Worm (Caenorhabditis elegans): Measurements from ENCODE around the gene phdh-1.

Gene phdh-1

ce11 chrII:13637941-13638489 lies at the start of gene phdh-1:
Gene phdh-1 (minus strand): TSS chrII:13638480.
- TF ChIP-seq blmp-1 (tag; optimal IDR thresholded peaks at IDR 0.05) (no peak), mls-2 (tag; optimal IDR thresholded peaks at IDR 0.05) (no peak), drap-1 (GFP tag; optimal IDR thresholded peaks at IDR 0.05) (no peak)

DNA sequence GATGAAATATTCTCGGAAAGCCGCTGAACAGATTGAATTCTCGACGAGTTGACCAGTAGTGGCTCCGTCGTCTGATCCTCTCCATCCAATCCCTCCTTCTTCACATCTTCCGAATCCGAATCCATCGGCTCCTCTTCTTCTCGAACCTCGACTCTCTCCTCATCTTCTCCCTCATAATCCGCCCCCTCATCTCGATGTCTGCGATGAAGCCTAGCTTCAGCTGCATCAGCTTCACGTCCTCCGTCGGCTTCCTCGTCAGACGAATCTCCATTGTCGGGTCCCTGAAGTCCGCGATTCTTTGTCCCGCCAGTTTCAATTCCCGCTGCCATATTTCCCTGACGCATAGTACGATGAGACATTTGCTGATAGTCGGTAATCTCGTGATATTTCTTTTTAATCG lies 47.3 kb upstream of the phdh-1 start:
- TF ChIP-seq flh-1 (GFP tag; optimal IDR thresholded peaks at IDR 0.05) (no peak), ztf-11 (tag; optimal IDR thresholded peaks at IDR 0.05) (no peak), lin-32 (GFP tag; optimal IDR thresholded peaks at IDR 0.05) (no peak), ham-2 (GFP tag; optimal IDR thresholded peaks at IDR 0.05) (no peak), nhr-2 (tag; optimal IDR thresholded peaks at IDR 0.05) (no peak), ces-1 (GFP tag; optimal IDR thresholded peaks at IDR 0.05) (no peak), unc-39 (tag; optimal IDR thresholded peaks at IDR 0.05) (no peak), elt-1 (tag; optimal IDR thresholded peaks at IDR 0.05; ENCODE audit: borderline replicate concordance, insufficient read depth) (no peak), mab-5 (tag; optimal IDR thresholded peaks at IDR 0.05) (no peak), hlh-1 (tag; optimal IDR thresholded peaks at IDR 0.05) (no peak), blmp-1 (tag; optimal IDR thresholded peaks at IDR 0.05) (no peak), cnd-1 (tag; optimal IDR thresholded peaks at IDR 0.05) (no peak)

- TF ChIP-seq tbx-8 (GFP tag; optimal IDR thresholded peaks at IDR 0.05) = no peak
- TF ChIP-seq cnd-1 (tag; optimal IDR thresholded peaks at IDR 0.05) = no peak
- no peak for TF ChIP-seq snpc-4 (tag; optimal IDR thresholded peaks at IDR 0.05)
- TF ChIP-seq nhr-28 (tag; optimal IDR thresholded peaks at IDR 0.05) = no peak
- TF ChIP-seq elt-1 (tag; optimal IDR thresholded peaks at IDR 0.05; ENCODE audit: borderline replicate concordance, insufficient read depth) = no peak
- no peak for TF ChIP-seq M03D4.4 (tag; optimal IDR thresholded peaks at IDR 0.05)
- TF ChIP-seq drap-1 (GFP tag; optimal IDR thresholded peaks at IDR 0.05) = no peak
- no peak for TF ChIP-seq unc-62 (GFP tag; optimal IDR thresholded peaks at IDR 0.05)
- TF ChIP-seq bed-3 (GFP tag; optimal IDR thresholded peaks at IDR 0.05) = no peak
- TF ChIP-seq sem-2 (GFP tag; optimal IDR thresholded peaks at IDR 0.05) = no peak
- TF ChIP-seq nhr-2 (tag; optimal IDR thresholded peaks at IDR 0.05) = no peak
- no peak for TF ChIP-seq nhr-12 (tag; optimal IDR thresholded peaks at IDR 0.05)
Measured at ce11 chrII:13681063-13681462, 42.8 kb upstream of the phdh-1 start.

DNA sequence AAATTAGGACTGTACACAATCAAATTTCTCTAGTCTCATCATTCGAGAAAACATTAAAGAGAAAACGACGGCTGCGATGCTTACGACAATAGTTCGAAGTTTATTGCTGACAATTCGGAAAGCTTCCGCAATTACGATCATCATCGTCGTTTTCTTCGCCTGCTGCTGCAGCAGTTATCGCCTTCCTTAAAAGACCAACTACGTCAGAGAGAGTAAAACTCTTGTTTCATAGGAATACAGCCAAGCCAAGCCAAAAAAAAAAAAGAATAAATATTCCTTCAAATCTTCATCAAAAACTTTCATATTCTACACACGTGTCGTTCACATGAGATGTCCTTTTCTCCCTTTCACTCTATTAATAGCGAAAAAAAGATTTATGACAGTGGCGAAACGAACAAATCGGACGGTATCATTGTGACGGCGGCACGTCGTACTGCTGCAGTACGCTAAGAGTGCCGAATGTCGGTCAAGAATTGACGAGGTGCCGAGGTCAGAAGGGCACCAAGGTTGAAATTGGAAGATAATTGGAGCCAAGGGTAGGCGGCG lies 41.6 kb upstream of the phdh-1 start:
- TF ChIP-seq blmp-1 (tag; optimal IDR thresholded peaks at IDR 0.05) (peak; percentile 38), sem-2 (GFP tag; optimal IDR thresholded peaks at IDR 0.05) (no peak), nhr-12 (tag; optimal IDR thresholded peaks at IDR 0.05) (no peak), ztf-11 (tag; optimal IDR thresholded peaks at IDR 0.05) (no peak), elt-1 (tag; optimal IDR thresholded peaks at IDR 0.05; ENCODE audit: borderline replicate concordance, insufficient read depth) (no peak), tbx-8 (GFP tag; optimal IDR thresholded peaks at IDR 0.05) (no peak)

DNA sequence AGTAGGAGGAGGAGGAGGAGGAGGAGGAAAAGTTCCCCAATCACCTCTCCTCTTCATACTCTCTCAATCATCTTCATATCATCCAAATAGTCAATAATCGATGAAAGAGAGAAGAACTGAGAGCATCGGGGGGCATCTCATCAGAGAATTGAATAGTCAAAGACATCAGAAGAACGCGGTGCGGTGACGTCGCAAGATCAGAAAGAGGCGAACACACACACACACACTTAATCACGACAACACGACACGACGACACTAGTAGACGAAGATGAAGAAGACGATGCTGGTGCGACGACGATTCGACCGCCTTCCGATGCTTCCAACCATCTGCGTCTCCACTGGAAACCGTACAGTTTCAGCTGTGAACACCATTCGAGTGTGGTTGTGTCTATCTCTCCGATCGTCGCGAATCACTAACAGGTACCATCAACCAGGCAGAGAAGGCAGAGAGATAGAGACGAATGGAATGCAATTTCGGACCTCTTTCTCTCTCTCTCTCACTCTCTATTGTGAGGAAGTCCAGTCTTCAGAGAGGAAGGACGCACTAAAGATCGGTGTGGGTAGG lies 40.4 kb upstream of the phdh-1 start:
- no peak for TF ChIP-seq unc-62 (GFP tag; optimal IDR thresholded peaks at IDR 0.05)
- no peak for TF ChIP-seq elt-3 (tag; optimal IDR thresholded peaks at IDR 0.05)
- TF ChIP-seq ceh-83 (GFP tag; optimal IDR thresholded peaks at IDR 0.05) = no peak
- no peak for TF ChIP-seq lsy-2 (tag; optimal IDR thresholded peaks at IDR 0.05)
- TF ChIP-seq mab-5 (tag; optimal IDR thresholded peaks at IDR 0.05) = no peak
- no peak for TF ChIP-seq ceh-43 (GFP tag; optimal IDR thresholded peaks at IDR 0.05)
- TF ChIP-seq flh-1 (GFP tag; optimal IDR thresholded peaks at IDR 0.05) = no peak
- TF ChIP-seq ham-2 (GFP tag; optimal IDR thresholded peaks at IDR 0.05) = no peak
- TF ChIP-seq M03D4.4 (tag; optimal IDR thresholded peaks at IDR 0.05) = no peak
- no peak for TF ChIP-seq sptf-1 (tag; optimal IDR thresholded peaks at IDR 0.05)
- TF ChIP-seq ceh-39 (tag; optimal IDR thresholded peaks at IDR 0.05) = no peak
- no peak for TF ChIP-seq ces-1 (GFP tag; optimal IDR thresholded peaks at IDR 0.05)
- TF ChIP-seq sem-2 (GFP tag; optimal IDR thresholded peaks at IDR 0.05) = no peak
- TF ChIP-seq hlh-1 (tag; optimal IDR thresholded peaks at IDR 0.05) = no peak
- no peak for TF ChIP-seq nhr-28 (tag; optimal IDR thresholded peaks at IDR 0.05)
- TF ChIP-seq mep-1 (tag; optimal IDR thresholded peaks at IDR 0.05) = no peak
- no peak for TF ChIP-seq snpc-4 (tag; optimal IDR thresholded peaks at IDR 0.05)

Data from whole organism, mixed stage, embryonic.